Fruit fly (Drosophila melanogaster) whole organism, adult: ENCODE results near the gene CG18233.

Source experiments
- CG14711 ChIP-seq: fragments of 200-800 bp; sonication (Bioruptor generic); optimal IDR thresholded peaks from 2 replicates; lab custom pipeline; 2018; ENCODE audit warnings: missing biosample characterization, mild to moderate bottlenecking, missing genetic modification characterization, moderate library complexity
- CG7101 ChIP-seq: fragments of 200-800 bp; sonication (Bioruptor generic); optimal IDR thresholded peaks from 2 replicates; lab custom pipeline; 2018; ENCODE audit warnings: missing biosample characterization, mild to moderate bottlenecking, missing genetic modification characterization, moderate library complexity
- Clk ChIP-seq: fragments of 200-800 bp; sonication (Bioruptor generic); optimal IDR thresholded peaks from 2 replicates; lab custom pipeline; 2017; ENCODE audit warnings: missing biosample characterization, missing genetic modification characterization
- kay ChIP-seq: fragments of 200-800 bp; sonication (Bioruptor generic); peaks from one replicate; lab custom pipeline; 2016; ENCODE audit warnings: missing biosample characterization, missing genetic modification characterization, borderline replicate concordance

DNA sequence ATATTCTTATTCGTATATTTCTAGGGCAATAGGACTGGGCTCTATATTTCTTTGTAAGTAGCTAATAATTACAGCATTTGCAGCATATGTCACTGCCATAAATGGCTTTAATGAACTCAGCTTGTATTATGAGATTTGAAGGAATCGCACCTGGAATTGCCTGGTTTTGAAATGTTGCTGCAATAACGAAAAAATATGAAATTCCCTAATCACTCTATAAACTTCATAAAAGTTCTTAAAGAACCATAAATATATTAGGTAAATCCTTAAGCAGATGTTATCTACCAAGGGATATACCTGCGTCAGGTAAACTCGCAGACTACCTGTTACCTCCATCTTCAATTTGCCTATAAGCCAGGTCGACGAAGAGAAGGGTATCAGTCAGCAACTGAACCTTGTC lies 16.9 kb upstream of the CG18233 start, which contains the start of gene CG7271:
- TF ChIP-seq CG7101 (tag; lab: Kevin White, UChicago) (no peak), CG14711 (no peak), kay (GFP tag; lab: Kevin White, UChicago) (no peak), Clk (GFP tag; lab: Kevin White, UChicago) (no peak)
